Fruit fly (Drosophila melanogaster) whole organism, pupa: Measurements from ENCODE around the gene Spp.

Experiments used
- CG10348 ChIP-seq: fragments of 200-800 bp; sonication (Bioruptor generic); IDR thresholded peaks from 2 replicates; pipeline ENCODE4 v1.3.6; 2022; ENCODE audit warnings: missing biosample characterization, missing genetic modification characterization
- CG12605 ChIP-seq: fragments of 200-800 bp; sonication (Bioruptor generic); IDR thresholded peaks from 2 replicates; pipeline ENCODE4 v1.3.6; 2022; ENCODE audit warnings: missing biosample characterization, missing genetic modification characterization
- CG13204 ChIP-seq: fragments of 200-800 bp; sonication (Bioruptor generic); optimal IDR thresholded peaks from 2 replicates; lab custom pipeline; 2018; ENCODE audit warnings: missing biosample characterization, mild to moderate bottlenecking, missing genetic modification characterization, moderate library complexity
- CG14655 ChIP-seq: fragments of 200-800 bp; sonication (Bioruptor generic); optimal IDR thresholded peaks from 3 replicates; lab custom pipeline; 2017; ENCODE audit warnings: mild to moderate bottlenecking, missing biosample characterization, missing genetic modification reagents, missing genetic modification characterization
- CG15710 ChIP-seq: fragments of 200-800 bp; sonication (Bioruptor generic); optimal IDR thresholded peaks from 2 replicates; lab custom pipeline; 2018; ENCODE audit warnings: missing biosample characterization, mild to moderate bottlenecking, missing genetic modification characterization, moderate library complexity
- CG17806 ChIP-seq: fragments of 200-800 bp; sonication (Bioruptor generic); optimal IDR thresholded peaks from 2 replicates; lab custom pipeline; 2018; ENCODE audit warnings: missing biosample characterization, mild to moderate bottlenecking, missing genetic modification characterization, moderate library complexity
- CG32121 ChIP-seq: fragments of 200-800 bp; sonication (Bioruptor generic); IDR thresholded peaks from 2 replicates; pipeline ENCODE4 v1.3.6; 2022; ENCODE audit warnings: missing biosample characterization, missing genetic modification characterization
- CG34367 ChIP-seq: fragments of 200-800 bp; sonication (Bioruptor generic); optimal IDR thresholded peaks from 2 replicates; lab custom pipeline; 2018; ENCODE audit warnings: missing biosample characterization, mild to moderate bottlenecking, missing genetic modification characterization
- CG4496 ChIP-seq: fragments of 200-800 bp; sonication (Bioruptor generic); IDR thresholded peaks from 3 replicates; pipeline ENCODE4 v1.3.6; 2022; ENCODE audit warnings: missing biosample characterization, missing genetic modification characterization
- CG8159 ChIP-seq: fragments of 200-800 bp; sonication (Bioruptor generic); optimal IDR thresholded peaks from 3 replicates; lab custom pipeline; 2018; ENCODE audit warnings: missing biosample characterization, mild to moderate bottlenecking, missing genetic modification characterization, moderate library complexity
- CG8301 ChIP-seq: fragments of 200-800 bp; sonication (Bioruptor generic); optimal IDR thresholded peaks from 2 replicates; lab custom pipeline; 2018; ENCODE audit warnings: missing biosample characterization, mild to moderate bottlenecking, missing genetic modification characterization
- CG9948 ChIP-seq: fragments of 200-800 bp; sonication (Bioruptor generic); optimal IDR thresholded peaks from 2 replicates; lab custom pipeline; 2018; ENCODE audit warnings: missing biosample characterization, mild to moderate bottlenecking, missing genetic modification characterization, moderate library complexity
- D1 ChIP-seq: fragments of 200-800 bp; sonication (Bioruptor generic); optimal IDR thresholded peaks from 2 replicates; lab custom pipeline; 2018; ENCODE audit warnings: missing biosample characterization, mild to moderate bottlenecking, missing genetic modification characterization, moderate library complexity
- EcR ChIP-seq: fragments of 200-800 bp; sonication (Bioruptor generic); optimal IDR thresholded peaks from 3 replicates; lab custom pipeline; 2019; ENCODE audit warnings: missing biosample characterization, missing genetic modification characterization, mild to moderate bottlenecking, moderate library complexity, missing genetic modification reagents
- Ets98B ChIP-seq: fragments of 200-800 bp; sonication (Bioruptor generic); IDR thresholded peaks from 2 replicates; pipeline ENCODE4 v1.3.6; 2022; ENCODE audit warnings: missing biosample characterization, missing genetic modification characterization
- Pif1A ChIP-seq: fragments of 200-800 bp; sonication (Bioruptor generic); optimal IDR thresholded peaks from 3 replicates; lab custom pipeline; 2016; ENCODE audit warnings: missing biosample characterization, missing genetic modification characterization
- Pif1B ChIP-seq: fragments of 200-800 bp; sonication (Bioruptor generic); optimal IDR thresholded peaks from 3 replicates; lab custom pipeline; 2016; ENCODE audit warnings: missing biosample characterization, missing genetic modification characterization
- Snoo ChIP-seq: fragments of 200-800 bp; sonication (Bioruptor generic); optimal IDR thresholded peaks from 3 replicates; lab custom pipeline; 2017; ENCODE audit warnings: missing biosample characterization, mild to moderate bottlenecking, missing genetic modification characterization, inconsistent platforms
- fd96Ca ChIP-seq: fragments of 200-800 bp; sonication (Bioruptor generic); IDR thresholded peaks from 3 replicates; pipeline ENCODE4 v1.3.6; 2022; ENCODE audit warnings: missing biosample characterization, missing genetic modification characterization
- gl ChIP-seq: fragments of 200-800 bp; sonication (Bioruptor generic); optimal IDR thresholded peaks from 2 replicates; lab custom pipeline; 2018; ENCODE audit warnings: missing biosample characterization, mild to moderate bottlenecking, missing genetic modification characterization
- rn ChIP-seq: fragments of 200-800 bp; sonication (Bioruptor generic); IDR thresholded peaks from 2 replicates; pipeline ENCODE4 v1.3.6; 2022; ENCODE audit warnings: missing biosample characterization, missing genetic modification characterization

Gene Spp

dm6 chr2L:516032-516993 lies 28.1 kb downstream of the Spp start:
- TF ChIP-seq CG32121 (GFP tag; lab: Robert Waterston, UW) (peak; percentile 64; the same call in 1 of the 2 replicates), CG10348 (GFP tag; lab: Robert Waterston, UW) (no peak), EcR (GFP tag; lab: Kevin White, UChicago) (no peak), CG9948 (tag; lab: Kevin White, UChicago) (peak; percentile 82), CG8159 (peak; percentile 87), CG17806 (tag; lab: Kevin White, UChicago) (peak; percentile 80), rn (GFP tag; lab: Robert Waterston, UW) (no peak), Ets98B (GFP tag; lab: Robert Waterston, UW) (peak; percentile 67), Pif1B (peak; percentile 24), fd96Ca (GFP tag; lab: Robert Waterston, UW) (peak; percentile 72), CG15710 (tag; lab: Kevin White, UChicago) (peak; percentile 74), CG14655 (peak; percentile 73), CG12605 (GFP tag; lab: Robert Waterston, UW) (no peak), CG13204 (GFP tag; lab: Kevin White, UChicago) (no peak), Pif1A (peak; percentile 49), CG34367 (tag; lab: Kevin White, UChicago) (peak; percentile 62), CG4496 (GFP tag; lab: Robert Waterston, UW) (peak; percentile 83), Snoo (tag; lab: Kevin White, UChicago) (peak; percentile 72), D1 (tag; lab: Kevin White, UChicago) (no peak), CG8301 (tag; lab: Kevin White, UChicago) (peak; percentile 67), gl (tag; lab: Kevin White, UChicago) (peak; percentile 67)
- TF ChIP-seq, all 21 proteins: peak for 15

dm6 chr2L:514124-514818 lies 30.2 kb downstream of the Spp start:
- no peak for TF ChIP-seq CG17806 (tag; lab: Kevin White, UChicago)
- no peak for TF ChIP-seq CG8301 (tag; lab: Kevin White, UChicago)
- TF ChIP-seq CG9948 (tag; lab: Kevin White, UChicago), result no peak
- no peak for TF ChIP-seq CG12605 (GFP tag; lab: Robert Waterston, UW)
- TF ChIP-seq Pif1A, result no peak
- no peak for TF ChIP-seq CG14655
- TF ChIP-seq CG32121 (GFP tag; lab: Robert Waterston, UW), result no peak
- no peak for TF ChIP-seq CG15710 (tag; lab: Kevin White, UChicago)
- TF ChIP-seq CG34367 (tag; lab: Kevin White, UChicago), result no peak
- no peak for TF ChIP-seq CG13204 (GFP tag; lab: Kevin White, UChicago)
- no peak for TF ChIP-seq CG4496 (GFP tag; lab: Robert Waterston, UW)
- TF ChIP-seq CG8159, result no peak

- TF ChIP-seq gl (tag; lab: Kevin White, UChicago) (no peak), Ets98B (GFP tag; lab: Robert Waterston, UW) (no peak), CG12605 (GFP tag; lab: Robert Waterston, UW) (no peak), Snoo (tag; lab: Kevin White, UChicago) (no peak), CG32121 (GFP tag; lab: Robert Waterston, UW) (no peak)
- TF ChIP-seq, all 21 proteins: peak for 0
Observed at dm6 chr2L:513035-513434, 31.4 kb downstream of the Spp start.

DNA sequence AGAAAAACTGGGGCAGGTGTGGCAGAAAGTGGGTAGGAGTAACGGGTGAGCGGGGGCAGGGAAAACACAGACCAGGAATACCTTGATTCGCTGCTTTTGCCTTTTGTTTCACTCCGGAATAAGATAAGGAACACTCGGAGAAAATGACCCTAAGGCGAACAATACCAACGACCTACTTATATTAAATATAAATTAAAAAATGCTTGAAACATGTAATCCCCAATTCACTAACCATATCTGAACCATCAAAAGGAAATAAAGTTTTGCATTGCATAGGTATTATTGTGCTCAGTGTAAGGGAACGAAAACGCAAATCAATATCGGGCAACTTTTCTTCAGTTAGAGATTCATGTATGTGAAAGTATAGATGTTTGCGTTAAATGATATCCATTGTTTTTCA lies 32.4 kb downstream of the Spp start:
- TF ChIP-seq CG8301 (tag; lab: Kevin White, UChicago), result no peak
- TF ChIP-seq fd96Ca (GFP tag; lab: Robert Waterston, UW), result no peak
- TF ChIP-seq CG15710 (tag; lab: Kevin White, UChicago), result peak; percentile 58
- TF ChIP-seq CG14655, result no peak
- TF ChIP-seq D1 (tag; lab: Kevin White, UChicago), result no peak
- no peak for TF ChIP-seq CG4496 (GFP tag; lab: Robert Waterston, UW)
- no peak for TF ChIP-seq CG13204 (GFP tag; lab: Kevin White, UChicago)
- peak; percentile 63 for TF ChIP-seq CG8159
- TF ChIP-seq Snoo (tag; lab: Kevin White, UChicago), result peak; percentile 77
- TF ChIP-seq Pif1A, result peak; percentile 59
- TF ChIP-seq CG34367 (tag; lab: Kevin White, UChicago), result peak; percentile 31
- TF ChIP-seq CG9948 (tag; lab: Kevin White, UChicago), result peak; percentile 41
- TF ChIP-seq CG32121 (GFP tag; lab: Robert Waterston, UW), result no peak
- peak; percentile 43 for TF ChIP-seq CG17806 (tag; lab: Kevin White, UChicago)
- 0 out of 2 replicates have a peak, but pooled peaks have one; percentile 20 for TF ChIP-seq rn (GFP tag; lab: Robert Waterston, UW)
- no peak for TF ChIP-seq EcR (GFP tag; lab: Kevin White, UChicago)
- TF ChIP-seq gl (tag; lab: Kevin White, UChicago), result no peak
- no peak for TF ChIP-seq CG10348 (GFP tag; lab: Robert Waterston, UW)
- TF ChIP-seq CG12605 (GFP tag; lab: Robert Waterston, UW), result no peak
- no peak for TF ChIP-seq Ets98B (GFP tag; lab: Robert Waterston, UW)
- TF ChIP-seq Pif1B, result peak; percentile 68
- TF ChIP-seq, all 21 proteins: peak for 9
